Worm (Caenorhabditis elegans): Measurements from ENCODE around the gene pkc-2.

- TF ChIP-seq nhr-11 (tag; optimal IDR thresholded peaks at IDR 0.05): no peak
- TF ChIP-seq ceh-2 (tag; optimal IDR thresholded peaks at IDR 0.05): no peak
- no peak for TF ChIP-seq lin-11 (tag; optimal IDR thresholded peaks at IDR 0.05)
- TF ChIP-seq ceh-45 (GFP tag; IDR thresholded peaks at IDR 0.05): no peak
- no peak for TF ChIP-seq pha-4 (tag; optimal IDR thresholded peaks at IDR 0.05)
These were observed 29.1 kb downstream of the pkc-2 start, which contains the start of gene C23F12.9 for ce11 chrX:9393750-9394149.
